Worm (Caenorhabditis elegans) whole organism, L1 larva: ENCODE results near the gene Y49F6B.14.

Experiments
- F16B12.6 ChIP-seq: fragments of 150-350 bp; optimal IDR thresholded peaks from 2 replicates; lab custom pipeline; 2014; ENCODE audit warnings: missing biosample characterization, missing genetic modification characterization
- aha-1 ChIP-seq: fragments of 150-350 bp; optimal IDR thresholded peaks from 2 replicates; lab custom pipeline; 2014; ENCODE audit warnings: missing biosample characterization, missing genetic modification characterization
- alr-1 ChIP-seq: fragments of 200-800 bp; sonication (Bioruptor generic); optimal IDR thresholded peaks from 2 replicates; lab custom pipeline; 2018; ENCODE audit warnings: borderline replicate concordance, mild to moderate bottlenecking, missing genetic modification characterization, missing compliant biosample characterization
- ama-1 ChIP-seq: fragments of 150-350 bp; optimal IDR thresholded peaks from 2 replicates; lab custom pipeline; 2014
- ceh-8 ChIP-seq: fragments of 200-800 bp; sonication (Bioruptor generic); optimal IDR thresholded peaks from 2 replicates; lab custom pipeline; 2018; ENCODE audit warnings: mild to moderate bottlenecking, missing genetic modification characterization, moderate library complexity, missing compliant biosample characterization
- ceh-88 ChIP-seq: fragments of 200-800 bp; sonication (Bioruptor generic); IDR thresholded peaks from 2 replicates; pipeline ENCODE4 v1.3.6; 2022; ENCODE audit warnings: missing genetic modification characterization, missing compliant biosample characterization
- dpl-1 ChIP-seq, 3 experiments: fragments of 150-350 bp in 2 of 3; sonication (generic microtip) in 1 of 3; optimal IDR thresholded peaks; 2 replicates each; lab custom pipeline; 2014 to 2017; ENCODE audit warnings: missing biosample characterization in 3 of 3, missing genetic modification characterization in 3 of 3, missing genetic modification reagents in 3 of 3
- dsc-1 ChIP-seq: sonication (generic microtip); optimal IDR thresholded peaks from 2 replicates; lab custom pipeline; 2016; ENCODE audit warnings: mild to moderate bottlenecking, missing genetic modification characterization, missing compliant biosample characterization
- efl-3 ChIP-seq: fragments of 200-800 bp; sonication (Bioruptor generic); optimal IDR thresholded peaks from 2 replicates; lab custom pipeline; 2018; ENCODE audit warnings: mild to moderate bottlenecking, missing genetic modification characterization, missing compliant biosample characterization
- egl-27 ChIP-seq, 2 experiments: fragments of 150-350 bp in 1 of 2; sonication (generic microtip); optimal IDR thresholded peaks; 3 replicates each; lab custom pipeline; 2017 to 2018; ENCODE audit warnings: missing biosample characterization in 2 of 2, missing genetic modification characterization in 2 of 2, missing genetic modification reagents in 2 of 2
- fkh-10 ChIP-seq: sonication (generic microtip); optimal IDR thresholded peaks from 2 replicates; lab custom pipeline; 2017; ENCODE audit warnings: missing biosample characterization, missing genetic modification reagents, missing genetic modification characterization
- grh-1 ChIP-seq: fragments of 200-800 bp; sonication (Bioruptor generic); IDR thresholded peaks from 2 replicates; pipeline ENCODE4 v1.3.6; 2022; ENCODE audit warnings: missing genetic modification reagents, missing genetic modification characterization, missing compliant biosample characterization
- hlh-4 ChIP-seq: sonication (generic microtip); optimal IDR thresholded peaks from 2 replicates; lab custom pipeline; 2016; ENCODE audit warnings: mild to moderate bottlenecking, missing genetic modification characterization, missing compliant biosample characterization
- irx-1 ChIP-seq: sonication (generic microtip); optimal IDR thresholded peaks from 2 replicates; lab custom pipeline; 2016; ENCODE audit warnings: missing genetic modification characterization, missing compliant biosample characterization
- isw-1 ChIP-seq: fragments of 200-800 bp; sonication (Bioruptor generic); IDR thresholded peaks from 2 replicates; pipeline ENCODE4 v1.3.6; 2022; ENCODE audit warnings: missing genetic modification characterization, missing compliant biosample characterization
- lin-13 ChIP-seq: fragments of 150-350 bp; optimal IDR thresholded peaks from 2 replicates; lab custom pipeline; 2014; ENCODE audit warnings: missing biosample characterization, missing genetic modification reagents, missing genetic modification characterization
- lin-14 ChIP-seq: fragments of 200-800 bp; sonication (Bioruptor generic); optimal IDR thresholded peaks from 2 replicates; lab custom pipeline; 2018; ENCODE audit warnings: mild to moderate bottlenecking, missing genetic modification characterization, moderate library complexity, missing compliant biosample characterization
- lin-39 ChIP-seq: fragments of 150-350 bp; optimal IDR thresholded peaks from 2 replicates; lab custom pipeline; 2014; ENCODE audit warnings: missing biosample characterization, missing genetic modification reagents, missing genetic modification characterization
- lir-3 ChIP-seq: sonication (generic microtip); optimal IDR thresholded peaks from 2 replicates; lab custom pipeline; 2016; ENCODE audit warnings: mild to moderate bottlenecking, missing genetic modification characterization, moderate library complexity, missing compliant biosample characterization; ENCODE audit not compliant: poor library complexity
- mab-9 ChIP-seq: fragments of 200-800 bp; sonication (Bioruptor generic); IDR thresholded peaks from 2 replicates; pipeline ENCODE4 v1.3.6; 2022; ENCODE audit warnings: missing genetic modification reagents, missing genetic modification characterization, missing compliant biosample characterization
- mdl-1 ChIP-seq, 2 experiments: fragments of 150-350 bp; optimal IDR thresholded peaks; 2 replicates each; lab custom pipeline; 2014 to 2017; ENCODE audit warnings: missing biosample characterization in 2 of 2, missing genetic modification characterization in 2 of 2, inconsistent platforms in 1 of 2
- nhr-11 ChIP-seq: fragments of 150-350 bp; optimal IDR thresholded peaks from 2 replicates; lab custom pipeline; 2014; ENCODE audit warnings: missing biosample characterization, missing genetic modification characterization
- nhr-12 ChIP-seq: sonication (generic microtip); optimal IDR thresholded peaks from 2 replicates; lab custom pipeline; 2017; ENCODE audit warnings: missing biosample characterization, missing genetic modification characterization
- nhr-28 ChIP-seq: fragments of 150-350 bp; optimal IDR thresholded peaks from 2 replicates; lab custom pipeline; 2014; ENCODE audit warnings: missing biosample characterization, missing genetic modification characterization
- nhr-47 ChIP-seq: sonication (generic microtip); optimal IDR thresholded peaks from 2 replicates; lab custom pipeline; 2016; ENCODE audit warnings: mild to moderate bottlenecking, missing genetic modification characterization, moderate library complexity, missing compliant biosample characterization
- nhr-76 ChIP-seq: sonication (generic microtip); optimal IDR thresholded peaks from 2 replicates; lab custom pipeline; 2017; ENCODE audit warnings: missing biosample characterization, missing genetic modification characterization
- nhr-77 ChIP-seq: fragments of 150-350 bp; optimal IDR thresholded peaks from 2 replicates; lab custom pipeline; 2014; ENCODE audit warnings: missing biosample characterization, missing genetic modification characterization
- nhr-84 ChIP-seq: sonication (generic microtip); optimal IDR thresholded peaks from 2 replicates; lab custom pipeline; 2017; ENCODE audit warnings: missing biosample characterization, missing genetic modification characterization
- nhr-85 ChIP-seq: sonication (generic microtip); peaks from one replicate; lab custom pipeline; 2016; ENCODE audit warnings: missing genetic modification characterization, inconsistent platforms, missing compliant biosample characterization
- pax-3 ChIP-seq: fragments of 200-800 bp; sonication (Bioruptor generic); optimal IDR thresholded peaks from 2 replicates; lab custom pipeline; 2018; ENCODE audit warnings: mild to moderate bottlenecking, missing genetic modification characterization, moderate library complexity, missing compliant biosample characterization
- pqm-1 ChIP-seq: sonication (generic microtip); optimal IDR thresholded peaks from 3 replicates; lab custom pipeline; 2017; ENCODE audit warnings: missing biosample characterization, missing genetic modification characterization
- swsn-7 ChIP-seq: sonication (generic microtip); optimal IDR thresholded peaks from 2 replicates; lab custom pipeline; 2016; ENCODE audit warnings: missing genetic modification characterization, missing compliant biosample characterization
- tlp-1 ChIP-seq: fragments of 150-350 bp; optimal IDR thresholded peaks from 2 replicates; lab custom pipeline; 2014; ENCODE audit warnings: missing biosample characterization, missing genetic modification characterization
- unc-86 ChIP-seq: sonication (generic microtip); optimal IDR thresholded peaks from 2 replicates; lab custom pipeline; 2016; ENCODE audit warnings: missing genetic modification characterization, missing compliant biosample characterization
- unc-98 ChIP-seq: fragments of 200-800 bp; sonication (Bioruptor generic); IDR thresholded peaks from 2 replicates; pipeline ENCODE4 v1.3.6; 2022; ENCODE audit warnings: missing genetic modification characterization, missing compliant biosample characterization
- zag-1 ChIP-seq: fragments of 150-350 bp; optimal IDR thresholded peaks from 2 replicates; lab custom pipeline; 2014; ENCODE audit warnings: missing biosample characterization, missing genetic modification characterization
- zip-4 ChIP-seq: fragments of 200-800 bp; sonication (Bioruptor generic); optimal IDR thresholded peaks from 2 replicates; lab custom pipeline; 2018; ENCODE audit warnings: mild to moderate bottlenecking, missing genetic modification characterization, moderate library complexity, missing compliant biosample characterization
- ztf-4 ChIP-seq: fragments of 150-350 bp; optimal IDR thresholded peaks from 2 replicates; lab custom pipeline; 2014; ENCODE audit warnings: missing biosample characterization, missing genetic modification characterization

Gene Y49F6B.14

ce11 chrII:3518961-3519544 lies 3.8 kb upstream of the Y49F6B.14 start, which contains the start of gene clec-126 (continued):
- TF ChIP-seq ceh-88 (GFP tag; lab: Robert Waterston, UW) (0 out of 2 replicates have a peak, but pooled peaks have one; percentile 33), isw-1 (GFP tag; lab: Robert Waterston, UW) (no peak), zip-4 (no peak), lin-14 (GFP tag; lab: Kevin White, UChicago) (peak; percentile 76), mab-9 (GFP tag; lab: Robert Waterston, UW) (no peak), aha-1 (no peak)

- no peak for TF ChIP-seq irx-1 (tag; lab: Kevin White, UChicago)
- no peak for TF ChIP-seq lin-14 (GFP tag; lab: Kevin White, UChicago)
- TF ChIP-seq nhr-12 = no peak
- no peak for TF ChIP-seq pax-3 (tag; lab: Kevin White, UChicago)
- no peak for TF ChIP-seq swsn-7 (tag; lab: Kevin White, UChicago)
- TF ChIP-seq ceh-8 (GFP tag; lab: Kevin White, UChicago) = no peak
- no peak for TF ChIP-seq ztf-4 (tag; lab: Kevin White, UChicago)
- no peak for TF ChIP-seq alr-1 (tag; lab: Kevin White, UChicago)
- TF ChIP-seq F16B12.6 = no peak
- TF ChIP-seq mab-9 (GFP tag; lab: Robert Waterston, UW) = no peak
- TF ChIP-seq dsc-1 = no peak
- no peak for TF ChIP-seq fkh-10 (GFP tag; lab: Kevin White, UChicago)
- no peak for TF ChIP-seq unc-98 (GFP tag; lab: Robert Waterston, UW)
- no peak for TF ChIP-seq zag-1
- no peak for TF ChIP-seq pqm-1 (tag; lab: Kevin White, UChicago)
- no peak for TF ChIP-seq nhr-85 (tag; lab: Kevin White, UChicago)
- TF ChIP-seq tlp-1 (tag; lab: Kevin White, UChicago) = no peak
- no peak for TF ChIP-seq grh-1 (GFP tag; lab: Robert Waterston, UW)
- no peak for TF ChIP-seq lin-39 (tag; lab: Kevin White, UChicago)
- TF ChIP-seq, all 84 proteins: peak for 0
These were observed 891 bp upstream of the Y49F6B.14 start for ce11 chrII:3516175-3516574.

- TF ChIP-seq dpl-1 (GFP tag; optimal IDR thresholded peaks at IDR 0.05; lab: Kevin White, UChicago) (no peak), zip-4 (no peak), hlh-4 (tag; lab: Kevin White, UChicago) (peak; percentile 55), ama-1 (lab: Kevin White, UChicago) (no peak), ztf-4 (tag; lab: Kevin White, UChicago) (no peak), nhr-84 (no peak)
These were observed 653 bp downstream of the Y49F6B.14 start, which contains the start of gene srz-5 for ce11 chrII:3514631-3515030. Gene srz-5 (minus strand): TSS chrII:3514731.

- no peak for TF ChIP-seq lin-13 (GFP tag; lab: Kevin White, UChicago)
- TF ChIP-seq egl-27 (tag; optimal IDR thresholded peaks at IDR 0.05; lab: Kevin White, UChicago) = no peak
- no peak for TF ChIP-seq nhr-76
- TF ChIP-seq mdl-1 (tag; optimal IDR thresholded peaks at IDR 0.05; lab: Kevin White, UChicago) = no peak
- TF ChIP-seq nhr-11 (tag; lab: Kevin White, UChicago) = no peak
- no peak for TF ChIP-seq efl-3
- no peak for TF ChIP-seq lir-3
- TF ChIP-seq dpl-1 (GFP tag; optimal IDR thresholded peaks at IDR 0.05; lab: Kevin White, UChicago) = no peak
- no peak for TF ChIP-seq nhr-47 (tag; lab: Kevin White, UChicago)
- no peak for TF ChIP-seq nhr-28 (tag; lab: Kevin White, UChicago)
- TF ChIP-seq mab-9 (GFP tag; lab: Robert Waterston, UW) = no peak
- no peak for TF ChIP-seq unc-86
- TF ChIP-seq irx-1 (tag; lab: Kevin White, UChicago) = no peak
- no peak for TF ChIP-seq ama-1 (lab: Kevin White, UChicago)
- no peak for TF ChIP-seq dsc-1
- no peak for TF ChIP-seq nhr-77
These were observed 3.0 kb downstream of the Y49F6B.14 start, which contains the start of gene Y49F6B.19 for ce11 chrII:3512240-3512639. Gene Y49F6B.19 (minus strand): TSS chrII:3512340.
